Fruit fly (Drosophila melanogaster) whole organism: ENCODE results near the gene Svil.

Experiments used
- CG8478 ChIP-seq: fragments of >200 bp; optimal IDR thresholded peaks from 2 replicates; lab custom pipeline; 2018; ENCODE audit warnings: inconsistent platforms
- Dll ChIP-seq: fragments of >200 bp; optimal IDR thresholded peaks from 2 replicates; lab custom pipeline; 2017
- EcR ChIP-seq, 2 experiments: fragments of >200 bp; optimal IDR thresholded peaks; 2 replicates each; lab custom pipeline; 2017; ENCODE audit warnings: missing biosample characterization in 2 of 2, missing genetic modification characterization in 2 of 2, missing genetic modification reagents in 2 of 2
- pan ChIP-seq: fragments of >200 bp; optimal IDR thresholded peaks from 2 replicates; lab custom pipeline; 2017
- psq ChIP-seq: fragments of >200 bp; optimal IDR thresholded peaks from 2 replicates; lab custom pipeline; 2017
- usp ChIP-seq: fragments of >200 bp; optimal IDR thresholded peaks from 2 replicates; lab custom pipeline; 2017; ENCODE audit warnings: missing biosample characterization, missing genetic modification characterization, mixed read lengths

DNA sequence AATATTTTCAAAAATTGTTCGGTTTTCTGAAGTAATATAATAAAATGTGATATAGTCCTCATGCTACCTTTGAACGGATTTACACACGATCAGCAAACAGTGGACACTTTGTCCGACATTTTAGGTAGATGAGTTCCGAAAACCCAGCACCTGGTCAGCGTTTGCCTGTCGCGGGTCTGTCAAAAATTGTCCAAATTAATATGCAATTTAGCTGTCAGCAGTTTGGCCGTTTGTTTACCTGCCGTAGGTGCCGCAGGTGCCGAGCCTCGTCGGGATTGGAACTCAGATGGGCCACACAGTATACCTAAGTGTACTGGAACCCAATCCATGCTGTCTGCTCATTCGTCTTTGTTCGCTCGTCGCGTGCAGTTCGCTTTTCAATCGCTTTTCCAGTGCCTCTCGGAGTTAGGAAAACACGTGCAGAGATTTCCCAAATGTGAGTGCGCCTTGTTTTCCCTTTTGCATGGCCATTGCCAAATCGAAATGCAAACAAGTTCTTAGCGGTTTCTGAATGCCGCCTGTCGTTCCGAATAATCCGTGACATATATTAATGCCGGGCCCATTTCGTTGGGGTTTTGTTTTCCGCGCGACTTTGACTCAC is 105.6 kb downstream of the Svil start:
- TF ChIP-seq usp (GFP tag; lab: Kevin White, UChicago) (no peak), pan (lab: Kevin White, UChicago) (no peak), psq (lab: Kevin White, UChicago) (no peak), EcR (GFP tag; optimal IDR thresholded peaks at IDR 0.05; lab: Kevin White, UChicago) (no peak), Dll (lab: Kevin White, UChicago) (no peak), CG8478 (lab: Kevin White, UChicago) (no peak)
